Fruit fly (Drosophila melanogaster) whole organism: ENCODE measurements around the gene CecA2.

Experiments
- EcR ChIP-seq, 2 experiments: fragments of >200 bp; optimal IDR thresholded peaks; 2 replicates each; lab custom pipeline; 2017; ENCODE audit warnings: missing biosample characterization in 2 of 2, missing genetic modification characterization in 2 of 2, missing genetic modification reagents in 2 of 2
- pan ChIP-seq: fragments of >200 bp; optimal IDR thresholded peaks from 2 replicates; lab custom pipeline; 2017
- psq ChIP-seq: fragments of >200 bp; optimal IDR thresholded peaks from 2 replicates; lab custom pipeline; 2017
- usp ChIP-seq: fragments of >200 bp; optimal IDR thresholded peaks from 2 replicates; lab custom pipeline; 2017; ENCODE audit warnings: missing biosample characterization, missing genetic modification characterization, mixed read lengths

DNA sequence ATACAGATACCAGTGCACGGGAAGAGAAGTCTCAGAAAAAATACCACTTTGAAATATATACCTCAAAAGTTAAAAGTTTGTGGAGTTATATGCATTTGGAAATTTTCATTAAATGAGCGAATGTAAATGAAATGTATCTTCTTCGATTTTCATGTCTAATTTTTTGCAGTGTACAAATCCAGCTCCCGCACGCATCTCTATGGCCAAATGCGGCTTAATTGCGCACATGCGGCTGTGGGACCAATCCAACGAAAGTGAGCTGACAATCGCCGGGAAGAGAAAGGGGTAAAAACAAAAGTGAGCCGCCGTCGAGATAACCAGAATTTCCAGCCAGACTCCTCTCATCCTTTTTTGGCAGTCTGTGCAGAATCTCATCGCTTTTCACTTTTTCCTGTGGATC is 47.8 kb upstream of the CecA2 start:
- TF ChIP-seq pan (lab: Kevin White, UChicago) (no peak), psq (lab: Kevin White, UChicago) (no peak), usp (GFP tag; lab: Kevin White, UChicago) (no peak), EcR (GFP tag; optimal IDR thresholded peaks at IDR 0.05; lab: Kevin White, UChicago) (no peak)
